Worm (Caenorhabditis elegans): ENCODE measurements around the gene srd-64.

- TF ChIP-seq ztf-11 (tag; optimal IDR thresholded peaks at IDR 0.05) = no peak
- no peak for TF ChIP-seq daf-16 (GFP tag; optimal IDR thresholded peaks at IDR 0.05)
- no peak for TF ChIP-seq daf-16 (tag; optimal IDR thresholded peaks at IDR 0.05)
- no peak for TF ChIP-seq hmg-1.1 (GFP tag; IDR thresholded peaks at IDR 0.05)
- TF ChIP-seq lsy-2 (tag; optimal IDR thresholded peaks at IDR 0.05) = no peak
- no peak for TF ChIP-seq egl-27 (tag; optimal IDR thresholded peaks at IDR 0.05)
- no peak for TF ChIP-seq mep-1 (tag; optimal IDR thresholded peaks at IDR 0.05)
- no peak for TF ChIP-seq nhr-11 (tag; optimal IDR thresholded peaks at IDR 0.05)
- no peak for TF ChIP-seq unc-130 (GFP tag; optimal IDR thresholded peaks at IDR 0.05)
- TF ChIP-seq lim-7 (GFP tag; IDR thresholded peaks at IDR 0.05) = no peak
- no peak for TF ChIP-seq nhr-25 (tag; optimal IDR thresholded peaks at IDR 0.05; ENCODE audit: borderline replicate concordance, insufficient read depth)
Observed at ce11 chrIII:1698842-1699241, 3.9 kb upstream of the srd-64 start, which contains the start of gene fbxa-74.

Data from whole organism, L4 larva.